Fruit fly (Drosophila melanogaster) whole organism, embryonic: Measurements from ENCODE around the gene Sam-S.

Source experiments
- CG10366 ChIP-seq: fragments of 200-800 bp; sonication (Bioruptor generic); IDR thresholded peaks from 2 replicates; pipeline ENCODE4 v1.3.6; 2022; ENCODE audit warnings: missing biosample characterization, missing genetic modification characterization
- CG11398 ChIP-seq: fragments of 200-800 bp; sonication (Bioruptor generic); optimal IDR thresholded peaks from 2 replicates; lab custom pipeline; 2016; ENCODE audit warnings: missing biosample characterization, missing genetic modification characterization
- CG13287 ChIP-seq: fragments of 200-800 bp; sonication (Bioruptor generic); IDR thresholded peaks from 2 replicates; pipeline ENCODE4 v1.3.6; 2022; ENCODE audit warnings: missing biosample characterization, missing genetic modification characterization; ENCODE audit not compliant: partially characterized antibody
- CG14667 ChIP-seq: fragments of 200-800 bp; sonication (Bioruptor generic); IDR thresholded peaks from 2 replicates; pipeline ENCODE4 v1.3.6; 2022; ENCODE audit warnings: missing biosample characterization, missing genetic modification characterization
- CG14965 ChIP-seq: fragments of 200-800 bp; sonication (Bioruptor generic); optimal IDR thresholded peaks from 2 replicates; lab custom pipeline; 2016; ENCODE audit warnings: missing biosample characterization, missing genetic modification characterization, borderline replicate concordance
- CG15479 ChIP-seq: fragments of 200-800 bp; sonication (Bioruptor generic); optimal IDR thresholded peaks from 3 replicates; lab custom pipeline; 2019; ENCODE audit warnings: missing biosample characterization, mild to moderate bottlenecking, missing genetic modification characterization, moderate library complexity
- CG16863 ChIP-seq: fragments of 200-800 bp; sonication (Bioruptor generic); optimal IDR thresholded peaks from 3 replicates; lab custom pipeline; 2016; ENCODE audit warnings: missing biosample characterization, missing genetic modification characterization
- CG17359 ChIP-seq: fragments of 200-800 bp; sonication (Bioruptor generic); optimal IDR thresholded peaks from 3 replicates; lab custom pipeline; 2018; ENCODE audit warnings: missing biosample characterization, mild to moderate bottlenecking, missing genetic modification characterization, moderate library complexity
- CG18011 ChIP-seq: fragments of 200-800 bp; sonication (Bioruptor generic); optimal IDR thresholded peaks from 2 replicates; lab custom pipeline; 2017; ENCODE audit warnings: missing biosample characterization, missing genetic modification characterization, mild to moderate bottlenecking, moderate library complexity, missing genotype
- CG31224 ChIP-seq: fragments of 200-800 bp; sonication (Bioruptor generic); IDR thresholded peaks from 2 replicates; pipeline ENCODE4 v1.3.6; 2022; ENCODE audit warnings: missing biosample characterization, missing genetic modification characterization
- CG31441 ChIP-seq: fragments of 200-800 bp; sonication (Bioruptor generic); IDR thresholded peaks from 2 replicates; pipeline ENCODE4 v1.3.6; 2022; ENCODE audit warnings: missing biosample characterization, missing genetic modification characterization
- CG3838 ChIP-seq: fragments of 200-800 bp; sonication (Bioruptor generic); optimal IDR thresholded peaks from 3 replicates; lab custom pipeline; 2016; ENCODE audit warnings: missing biosample characterization, missing genetic modification characterization
- CG42726 ChIP-seq: fragments of 200-800 bp; sonication (Bioruptor generic); IDR thresholded peaks from 2 replicates; pipeline ENCODE4 v1.3.6; 2022; ENCODE audit warnings: missing biosample characterization, missing genetic modification characterization; ENCODE audit not compliant: partially characterized antibody
- CG4730 ChIP-seq: fragments of 200-800 bp; sonication (Bioruptor generic); IDR thresholded peaks from 2 replicates; pipeline ENCODE4 v1.3.6; 2022; ENCODE audit warnings: missing biosample characterization, missing genetic modification characterization
- CG5953 ChIP-seq: fragments of 200-800 bp; sonication (Bioruptor generic); IDR thresholded peaks from 2 replicates; pipeline ENCODE4 v1.3.6; 2022; ENCODE audit warnings: missing biosample characterization, missing genetic modification characterization
- CG6175 ChIP-seq: fragments of 200-800 bp; sonication (Bioruptor generic); IDR thresholded peaks from 3 replicates; pipeline ENCODE4 v1.3.6; 2022; ENCODE audit warnings: missing biosample characterization, missing genetic modification characterization
- CG7745 ChIP-seq: fragments of 200-800 bp; sonication (Bioruptor generic); optimal IDR thresholded peaks from 2 replicates; lab custom pipeline; 2018; ENCODE audit warnings: missing biosample characterization, mild to moderate bottlenecking, missing genetic modification characterization, moderate library complexity
- CG8478 ChIP-seq: fragments of >200 bp; optimal IDR thresholded peaks from 2 replicates; lab custom pipeline; 2018
- Chrac-16 ChIP-seq: fragments of 200-800 bp; sonication (Bioruptor generic); optimal IDR thresholded peaks from 3 replicates; lab custom pipeline; 2016; ENCODE audit warnings: missing biosample characterization, missing genetic modification characterization
- E2f2 ChIP-seq: fragments of 200-800 bp; sonication (Bioruptor generic); IDR thresholded peaks from 2 replicates; pipeline ENCODE4 v1.3.6; 2022; ENCODE audit warnings: missing biosample characterization, missing genetic modification characterization
- Eip74EF ChIP-seq, 2 experiments: fragments of 200-800 bp in 1 of 2; fragments of >200 bp in 1 of 2; sonication (Bioruptor generic) in 1 of 2; optimal IDR thresholded peaks; 2 replicates each; lab custom pipeline; 2017 to 2019; ENCODE audit warnings: missing biosample characterization in 2 of 2, missing genetic modification characterization in 2 of 2, mild to moderate bottlenecking in 1 of 2, moderate library complexity in 1 of 2
- Fer1 ChIP-seq: fragments of 200-800 bp; sonication (Bioruptor generic); optimal IDR thresholded peaks from 2 replicates; lab custom pipeline; 2017; ENCODE audit warnings: missing biosample characterization, mild to moderate bottlenecking, missing genetic modification characterization
- HLH4C ChIP-seq: fragments of 200-800 bp; sonication (Bioruptor generic); IDR thresholded peaks from 3 replicates; pipeline ENCODE4 v1.3.6; 2022; ENCODE audit warnings: missing biosample characterization, missing genetic modification characterization; ENCODE audit not compliant: partially characterized antibody
- Hand ChIP-seq: fragments of 200-800 bp; sonication (Bioruptor generic); optimal IDR thresholded peaks from 2 replicates; lab custom pipeline; 2017; ENCODE audit warnings: mild to moderate bottlenecking, missing biosample characterization, missing genetic modification reagents, missing genetic modification characterization
- Lhr ChIP-seq: fragments of 200-800 bp; sonication (Bioruptor generic); optimal IDR thresholded peaks from 3 replicates; lab custom pipeline; 2017; ENCODE audit warnings: mild to moderate bottlenecking, missing biosample characterization, missing genetic modification reagents, missing genetic modification characterization
- MESR4 ChIP-seq: fragments of 200-800 bp; sonication (Bioruptor generic); optimal IDR thresholded peaks from 2 replicates; lab custom pipeline; 2018; ENCODE audit warnings: missing biosample characterization, mild to moderate bottlenecking, missing genetic modification characterization, moderate library complexity
- Myb ChIP-seq: fragments of 200-800 bp; sonication (Bioruptor generic); optimal IDR thresholded peaks from 2 replicates; lab custom pipeline; 2016; ENCODE audit warnings: missing biosample characterization, missing genetic modification characterization
- NfI ChIP-seq: fragments of 200-800 bp; sonication (Bioruptor generic); optimal IDR thresholded peaks from 3 replicates; lab custom pipeline; 2018; ENCODE audit warnings: missing biosample characterization, mild to moderate bottlenecking, missing genetic modification characterization, moderate library complexity
- bbx ChIP-seq: fragments of 200-800 bp; sonication (Bioruptor generic); IDR thresholded peaks from 2 replicates; pipeline ENCODE4 v1.3.6; 2022; ENCODE audit warnings: missing biosample characterization, missing genetic modification characterization; ENCODE audit not compliant: partially characterized antibody
- chif ChIP-seq, 2 experiments: fragments of 200-800 bp; sonication (Bioruptor generic); optimal IDR thresholded peaks; 3 replicates each; lab custom pipeline; 2016; ENCODE audit warnings: missing biosample characterization in 2 of 2, missing genetic modification characterization in 2 of 2
- dmrt99B ChIP-seq: fragments of 200-800 bp; sonication (Bioruptor generic); optimal IDR thresholded peaks from 2 replicates; lab custom pipeline; 2018; ENCODE audit warnings: missing biosample characterization, mild to moderate bottlenecking, missing genetic modification characterization, moderate library complexity
- eyg ChIP-seq: fragments of 200-800 bp; sonication (Bioruptor generic); optimal IDR thresholded peaks from 3 replicates; lab custom pipeline; 2016; ENCODE audit warnings: missing biosample characterization, missing genetic modification characterization
- gro ChIP-seq: fragments of 200-800 bp; sonication (Bioruptor generic); optimal IDR thresholded peaks from 2 replicates; lab custom pipeline; 2016; ENCODE audit warnings: missing biosample characterization, missing genetic modification characterization
- hb ChIP-seq: fragments of 200-800 bp; sonication (Bioruptor generic); IDR thresholded peaks from 3 replicates; pipeline ENCODE4 v1.3.6; 2022; ENCODE audit warnings: missing biosample characterization, missing genetic modification characterization; ENCODE audit not compliant: partially characterized antibody
- kah ChIP-seq: fragments of 200-800 bp; sonication (Bioruptor generic); optimal IDR thresholded peaks from 2 replicates; lab custom pipeline; 2018; ENCODE audit warnings: missing biosample characterization, mild to moderate bottlenecking, missing genetic modification characterization
- nerfin-2 ChIP-seq: fragments of 200-800 bp; sonication (Bioruptor generic); IDR thresholded peaks from 2 replicates; pipeline ENCODE4 v1.3.6; 2022; ENCODE audit warnings: missing biosample characterization, missing genetic modification characterization; ENCODE audit not compliant: partially characterized antibody
- odd ChIP-seq: fragments of 200-800 bp; sonication (Bioruptor generic); optimal IDR thresholded peaks from 2 replicates; lab custom pipeline; 2017; ENCODE audit warnings: missing biosample characterization, mild to moderate bottlenecking, missing genetic modification characterization
- org-1 ChIP-seq: fragments of 200-800 bp; sonication (Bioruptor generic); optimal IDR thresholded peaks from 2 replicates; lab custom pipeline; 2017; ENCODE audit warnings: missing biosample characterization, missing genetic modification characterization
- phol ChIP-seq: fragments of 200-800 bp; sonication (Bioruptor generic); optimal IDR thresholded peaks from 3 replicates; lab custom pipeline; 2018; ENCODE audit warnings: missing biosample characterization, mild to moderate bottlenecking, missing genetic modification characterization, moderate library complexity
- psq ChIP-seq: fragments of 200-800 bp; sonication (Bioruptor generic); optimal IDR thresholded peaks from 2 replicates; lab custom pipeline; 2017; ENCODE audit warnings: missing biosample characterization, missing genetic modification characterization
- sens ChIP-seq: fragments of 200-800 bp; sonication (Bioruptor generic); peaks from one replicate; lab custom pipeline; 2016; ENCODE audit warnings: missing biosample characterization, missing genetic modification characterization
- sr ChIP-seq: fragments of 200-800 bp; sonication (Bioruptor generic); IDR thresholded peaks from 3 replicates; pipeline ENCODE4 v1.3.6; 2022; ENCODE audit warnings: missing biosample characterization, missing genetic modification characterization
- stwl ChIP-seq: fragments of 200-800 bp; sonication (Bioruptor generic); optimal IDR thresholded peaks from 3 replicates; lab custom pipeline; 2018; ENCODE audit warnings: missing biosample characterization, mild to moderate bottlenecking, missing genetic modification characterization, moderate library complexity
- twi ChIP-seq: fragments of 200-800 bp; optimal IDR thresholded peaks from 2 replicates; lab custom pipeline; 2019; ENCODE audit warnings: missing biosample characterization, mild to moderate bottlenecking, missing genetic modification characterization, moderate library complexity
- tx ChIP-seq: fragments of 200-800 bp; sonication (Bioruptor generic); optimal IDR thresholded peaks from 2 replicates; lab custom pipeline; 2016; ENCODE audit warnings: missing biosample characterization, missing genetic modification characterization
- vnd ChIP-seq: fragments of 200-800 bp; sonication (Bioruptor generic); IDR thresholded peaks from 3 replicates; pipeline ENCODE4 v1.3.6; 2022; ENCODE audit warnings: missing biosample characterization, missing genetic modification characterization; ENCODE audit not compliant: partially characterized antibody
- wor ChIP-seq: fragments of 200-800 bp; sonication (Bioruptor generic); IDR thresholded peaks from 2 replicates; pipeline ENCODE4 v1.3.6; 2022; ENCODE audit warnings: missing biosample characterization, missing genetic modification characterization
- yki ChIP-seq: fragments of >200 bp; optimal IDR thresholded peaks from 3 replicates; lab custom pipeline; 2018
- z ChIP-seq: fragments of 200-800 bp; sonication (Bioruptor generic); IDR thresholded peaks from 3 replicates; pipeline ENCODE4 v1.3.6; 2022; ENCODE audit warnings: missing biosample characterization, missing genetic modification characterization
- zen ChIP-seq: fragments of 200-800 bp; sonication (Bioruptor generic); optimal IDR thresholded peaks from 3 replicates; lab custom pipeline; 2018; ENCODE audit warnings: missing biosample characterization, mild to moderate bottlenecking, missing genetic modification characterization, moderate library complexity
- zfh2 ChIP-seq: fragments of 200-800 bp; sonication (Bioruptor generic); optimal IDR thresholded peaks from 2 replicates; lab custom pipeline; 2016; ENCODE audit warnings: missing biosample characterization, missing genetic modification characterization

Gene Sam-S

DNA sequence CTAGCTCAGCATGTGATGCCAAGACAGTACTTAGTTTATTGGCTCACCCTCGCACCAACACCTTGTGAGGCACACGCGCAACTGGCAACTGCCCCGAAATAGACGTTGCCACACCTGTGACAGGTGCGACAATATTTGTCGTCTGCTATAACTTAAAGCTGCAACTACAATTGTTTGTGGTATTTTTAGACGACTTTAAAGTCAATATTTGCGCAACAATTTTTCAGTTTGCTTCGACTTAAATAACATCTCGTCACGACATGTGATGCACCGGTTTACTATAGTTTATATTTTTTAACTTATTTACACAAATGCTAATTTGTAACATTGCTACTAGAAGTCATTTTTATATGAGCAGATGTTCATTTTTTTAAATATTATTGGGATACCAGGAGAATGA is 25.5 kb upstream of the Sam-S start (continued):
- TF ChIP-seq org-1 (peak; percentile 61), wor (GFP tag; lab: Robert Waterston, UW) (no peak), CG7745 (tag; lab: Kevin White, UChicago) (no peak), CG3838 (GFP tag; lab: Kevin White, UChicago) (no peak), kah (GFP tag; lab: Kevin White, UChicago) (peak; percentile 38), phol (tag; lab: Kevin White, UChicago) (no peak), tx (no peak), CG31224 (GFP tag; lab: Robert Waterston, UW) (no peak), HLH4C (GFP tag; lab: Robert Waterston, UW) (no peak), sr (GFP tag; lab: Robert Waterston, UW) (no peak), vnd (no peak), bbx (GFP tag; lab: Robert Waterston, UW) (no peak), MESR4 (GFP tag; lab: Kevin White, UChicago) (no peak), nerfin-2 (GFP tag; lab: Robert Waterston, UW) (no peak), CG4730 (GFP tag; lab: Robert Waterston, UW) (no peak), zen (tag; lab: Kevin White, UChicago) (no peak), CG10366 (GFP tag; lab: Robert Waterston, UW) (no peak), odd (peak; percentile 71), CG15479 (no peak), CG42726 (GFP tag; lab: Robert Waterston, UW) (no peak), Lhr (GFP tag; lab: Kevin White, UChicago) (peak; percentile 25), CG16863 (GFP tag; lab: Kevin White, UChicago) (no peak), dmrt99B (tag; lab: Kevin White, UChicago) (peak; percentile 28), Chrac-16 (GFP tag; lab: Kevin White, UChicago) (no peak), CG18011 (GFP tag; lab: Kevin White, UChicago) (no peak), CG13287 (GFP tag; lab: Robert Waterston, UW) (no peak), z (GFP tag; lab: Robert Waterston, UW) (no peak), Hand (peak; percentile 14), Fer1 (GFP tag; lab: Kevin White, UChicago) (peak; percentile 76), gro (no peak), CG17359 (tag; lab: Kevin White, UChicago) (peak; percentile 40), CG14667 (GFP tag; lab: Robert Waterston, UW) (no peak), CG6175 (GFP tag; lab: Robert Waterston, UW) (0 out of 3 replicates have a peak, but pooled peaks have one; percentile 29), psq (no peak), E2f2 (GFP tag; lab: Robert Waterston, UW) (no peak), chif (GFP tag; optimal IDR thresholded peaks at IDR 0.05; lab: Kevin White, UChicago) (no peak), CG8478 (lab: Kevin White, UChicago) (no peak), eyg (peak; percentile 15), hb (GFP tag; lab: Robert Waterston, UW) (no peak), zfh2 (GFP tag; lab: Kevin White, UChicago) (no peak), twi (tag; lab: Kevin White, UChicago) (no peak), Myb (GFP tag; lab: Kevin White, UChicago) (no peak), CG5953 (GFP tag; lab: Robert Waterston, UW) (no peak), CG14965 (GFP tag; lab: Kevin White, UChicago) (no peak), stwl (tag; lab: Kevin White, UChicago) (no peak), Eip74EF (GFP tag; optimal IDR thresholded peaks at IDR 0.05; lab: Kevin White, UChicago) (peak in 1 of 2 experiments; percentile 46), yki (lab: Kevin White, UChicago) (no peak), CG31441 (peak; percentile 20; the same call in 1 of the 2 replicates), CG11398 (GFP tag; lab: Kevin White, UChicago) (peak; percentile 35), sens (GFP tag; lab: Kevin White, UChicago) (peak; percentile 79), NfI (GFP tag; lab: Kevin White, UChicago) (peak; percentile 22)
